Worm (Caenorhabditis elegans) whole organism, early embryonic: ENCODE measurements around the gene K10H10.9.
A peak's percentile ranks its signal among the peaks of the same experiment; 100 is the strongest.

Experiments
- B0310.2 ChIP-seq: sonication (generic microtip); optimal IDR thresholded peaks from 2 replicates; lab custom pipeline; 2016; ENCODE audit warnings: mild to moderate bottlenecking, missing genetic modification characterization, missing compliant biosample characterization
- F13C5.2 ChIP-seq: sonication (generic microtip); optimal IDR thresholded peaks from 2 replicates; lab custom pipeline; 2017; ENCODE audit warnings: mild to moderate bottlenecking, missing genetic modification characterization, inconsistent platforms, missing compliant biosample characterization
- aly-1 ChIP-seq: sonication (generic microtip); optimal IDR thresholded peaks from 2 replicates; lab custom pipeline; 2016; ENCODE audit warnings: missing genetic modification characterization, missing compliant biosample characterization
- ama-1 ChIP-seq: fragments of 150-350 bp; optimal IDR thresholded peaks from 2 replicates; lab custom pipeline; 2014
- ceh-13 ChIP-seq: fragments of 200-800 bp; sonication (Bioruptor generic); optimal IDR thresholded peaks from 2 replicates; lab custom pipeline; 2018; ENCODE audit warnings: mild to moderate bottlenecking, missing genetic modification characterization, missing compliant biosample characterization
- ceh-36 ChIP-seq: sonication (generic microtip); optimal IDR thresholded peaks from 2 replicates; lab custom pipeline; 2016; ENCODE audit warnings: missing genetic modification characterization, inconsistent platforms, missing compliant biosample characterization
- ets-7 ChIP-seq: sonication (generic microtip); optimal IDR thresholded peaks from 2 replicates; lab custom pipeline; 2016; ENCODE audit warnings: missing genotype, missing genetic modification characterization, missing compliant biosample characterization
- flt-1 ChIP-seq: fragments of 200-800 bp; sonication (Bioruptor generic); IDR thresholded peaks from 2 replicates; pipeline ENCODE4 v1.3.6; 2022; ENCODE audit warnings: missing genetic modification characterization, missing compliant biosample characterization
- hmbx-1 ChIP-seq: sonication (generic microtip); optimal IDR thresholded peaks from 2 replicates; lab custom pipeline; 2016; ENCODE audit warnings: mild to moderate bottlenecking, missing genetic modification characterization, missing compliant biosample characterization
- hmg-4 ChIP-seq: fragments of 200-800 bp; sonication (Bioruptor generic); optimal IDR thresholded peaks from 2 replicates; lab custom pipeline; 2018; ENCODE audit warnings: mild to moderate bottlenecking, missing genetic modification characterization, missing compliant biosample characterization
- hnd-1 ChIP-seq: sonication (generic microtip); optimal IDR thresholded peaks from 2 replicates; lab custom pipeline; 2016; ENCODE audit warnings: missing genetic modification characterization, missing compliant biosample characterization
- pes-1 ChIP-seq: fragments of 200-800 bp; sonication (Bioruptor generic); IDR thresholded peaks from 2 replicates; pipeline ENCODE4 v1.3.6; 2022; ENCODE audit warnings: missing genetic modification reagents, missing genetic modification characterization, missing compliant biosample characterization
- scrt-1 ChIP-seq: fragments of 200-800 bp; sonication (Bioruptor generic); IDR thresholded peaks from 2 replicates; pipeline ENCODE4 v1.3.6; 2022; ENCODE audit warnings: missing genetic modification characterization, missing compliant biosample characterization
- sea-1 ChIP-seq: fragments of 200-800 bp; sonication (Bioruptor generic); conservative IDR thresholded peaks from 2 replicates; pipeline ENCODE4 v1.3.6; 2022; ENCODE audit warnings: missing genetic modification characterization, missing compliant biosample characterization
- tbx-11 ChIP-seq: fragments of 200-800 bp; sonication (Bioruptor generic); IDR thresholded peaks from 2 replicates; pipeline ENCODE4 v1.3.6; 2022; ENCODE audit warnings: missing genetic modification characterization, missing compliant biosample characterization
- tbx-37 ChIP-seq: fragments of 200-800 bp; sonication (Bioruptor generic); conservative IDR thresholded peaks from 2 replicates; pipeline ENCODE4 v1.3.6; 2022; ENCODE audit warnings: missing genetic modification reagents, missing genetic modification characterization, missing compliant biosample characterization
- tra-4 ChIP-seq: sonication (generic microtip); optimal IDR thresholded peaks from 2 replicates; lab custom pipeline; 2017; ENCODE audit warnings: missing genetic modification characterization, missing compliant biosample characterization

K10H10.9 gene

DNA sequence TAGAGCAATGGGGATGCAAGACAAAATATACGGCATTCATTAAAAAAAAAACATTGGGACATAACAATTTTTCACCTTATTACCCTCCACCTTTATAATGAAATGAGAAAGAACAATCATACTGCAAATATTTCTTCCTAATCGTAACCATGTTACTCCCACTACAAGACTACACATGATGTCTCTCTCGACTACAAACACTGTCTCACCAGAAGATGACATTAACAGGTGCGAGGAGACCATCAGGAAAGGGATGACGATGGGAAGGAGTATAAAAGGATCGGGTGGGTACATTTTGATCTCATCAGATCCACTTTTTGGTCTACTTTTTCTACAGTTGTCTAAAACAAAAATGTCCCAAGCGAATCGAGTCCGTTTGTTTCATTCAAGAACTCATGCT lies 17.1 kb downstream of the K10H10.9 start, which contains the start of gene dhs-8:
dhs-8 (plus strand) TSS at position 179 of the 400 bp plus-strand sequence.
- no peak for TF ChIP-seq tbx-11 (GFP tag; lab: Robert Waterston, UW)
- TF ChIP-seq F13C5.2, result no peak
- no peak for TF ChIP-seq tbx-37 (GFP tag; lab: Robert Waterston, UW)
- TF ChIP-seq hmbx-1 (tag; lab: Kevin White, UChicago), result no peak
- TF ChIP-seq tra-4 (tag; lab: Kevin White, UChicago), result no peak
- TF ChIP-seq B0310.2 (tag; lab: Kevin White, UChicago), result no peak
- no peak for TF ChIP-seq scrt-1
- no peak for TF ChIP-seq ets-7 (tag; lab: Kevin White, UChicago)
- no peak for TF ChIP-seq aly-1 (tag; lab: Kevin White, UChicago)
- TF ChIP-seq flt-1 (GFP tag; lab: Robert Waterston, UW), result no peak
- no peak for TF ChIP-seq ceh-36 (tag; lab: Kevin White, UChicago)
- TF ChIP-seq hnd-1, result no peak
- TF ChIP-seq ama-1 (lab: Kevin White, UChicago), result no peak
- TF ChIP-seq hmg-4 (GFP tag; lab: Kevin White, UChicago), result no peak
- TF ChIP-seq pes-1 (GFP tag; lab: Robert Waterston, UW), result no peak
- TF ChIP-seq sea-1 (GFP tag; lab: Robert Waterston, UW), result no peak
- no peak for TF ChIP-seq ceh-13

DNA sequence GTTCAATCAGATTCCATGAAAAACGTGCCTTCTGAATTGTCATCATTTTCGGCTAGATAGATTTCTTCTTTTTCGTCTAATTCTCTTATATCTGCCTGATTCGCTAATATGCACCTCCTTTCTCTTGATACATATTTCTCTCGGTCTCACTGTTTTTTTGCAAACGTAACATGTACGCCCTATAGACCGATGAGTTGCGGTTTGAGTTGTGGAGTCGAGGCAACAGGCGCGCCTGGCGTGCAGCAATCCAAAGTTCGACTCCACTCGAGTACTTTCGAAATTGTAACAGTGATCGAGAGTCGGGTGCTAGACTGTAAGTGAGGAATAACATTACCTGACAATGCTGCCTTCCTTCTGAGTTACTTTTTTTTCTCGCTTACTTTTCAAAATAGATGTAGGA lies 18.1 kb downstream of the K10H10.9 start:
- TF ChIP-seq tra-4 (tag; lab: Kevin White, UChicago) (peak; percentile 86), F13C5.2 (peak; percentile 90), flt-1 (GFP tag; lab: Robert Waterston, UW) (peak; percentile 91), aly-1 (tag; lab: Kevin White, UChicago) (peak; percentile 97), scrt-1 (peak; percentile 91), hmbx-1 (tag; lab: Kevin White, UChicago) (peak; percentile 87), tbx-11 (GFP tag; lab: Robert Waterston, UW) (peak; percentile 90), B0310.2 (tag; lab: Kevin White, UChicago) (peak; percentile 84), ama-1 (lab: Kevin White, UChicago) (no peak), sea-1 (GFP tag; lab: Robert Waterston, UW) (peak; percentile 92), ets-7 (tag; lab: Kevin White, UChicago) (peak; percentile 80), hmg-4 (GFP tag; lab: Kevin White, UChicago) (peak; percentile 98), pes-1 (GFP tag; lab: Robert Waterston, UW) (peak; percentile 93), tbx-37 (GFP tag; lab: Robert Waterston, UW) (peak; percentile 48; the same call in 1 of the 2 replicates), hnd-1 (peak; percentile 95), ceh-13 (peak; percentile 89), ceh-36 (tag; lab: Kevin White, UChicago) (peak; percentile 93)

DNA sequence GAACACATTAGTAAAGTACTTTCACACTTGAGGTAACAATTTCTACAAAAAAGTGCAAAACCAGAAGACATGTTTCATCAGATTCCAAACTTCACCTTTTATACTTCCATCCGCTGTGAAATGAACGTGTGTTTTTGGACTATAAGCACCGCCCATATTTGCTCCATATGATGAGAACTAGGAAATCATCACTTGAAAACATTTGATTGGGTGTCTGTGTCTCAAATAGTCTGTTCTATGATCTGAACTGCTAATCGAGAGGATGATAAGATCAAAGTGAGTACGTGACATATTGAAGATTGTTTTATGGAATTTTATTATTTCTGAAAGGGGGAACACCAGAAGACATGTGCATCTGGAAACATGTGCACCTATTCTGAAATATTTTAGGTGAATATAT lies 19.6 kb downstream of the K10H10.9 start:
- TF ChIP-seq B0310.2 (tag; lab: Kevin White, UChicago) (no peak), sea-1 (GFP tag; lab: Robert Waterston, UW) (no peak), pes-1 (GFP tag; lab: Robert Waterston, UW) (no peak), hnd-1 (no peak), hmbx-1 (tag; lab: Kevin White, UChicago) (no peak), ceh-36 (tag; lab: Kevin White, UChicago) (no peak), tra-4 (tag; lab: Kevin White, UChicago) (no peak), ceh-13 (no peak), scrt-1 (no peak), ets-7 (tag; lab: Kevin White, UChicago) (no peak), F13C5.2 (no peak), tbx-37 (GFP tag; lab: Robert Waterston, UW) (no peak), tbx-11 (GFP tag; lab: Robert Waterston, UW) (no peak), aly-1 (tag; lab: Kevin White, UChicago) (no peak), hmg-4 (GFP tag; lab: Kevin White, UChicago) (no peak), flt-1 (GFP tag; lab: Robert Waterston, UW) (no peak), ama-1 (lab: Kevin White, UChicago) (no peak)

DNA sequence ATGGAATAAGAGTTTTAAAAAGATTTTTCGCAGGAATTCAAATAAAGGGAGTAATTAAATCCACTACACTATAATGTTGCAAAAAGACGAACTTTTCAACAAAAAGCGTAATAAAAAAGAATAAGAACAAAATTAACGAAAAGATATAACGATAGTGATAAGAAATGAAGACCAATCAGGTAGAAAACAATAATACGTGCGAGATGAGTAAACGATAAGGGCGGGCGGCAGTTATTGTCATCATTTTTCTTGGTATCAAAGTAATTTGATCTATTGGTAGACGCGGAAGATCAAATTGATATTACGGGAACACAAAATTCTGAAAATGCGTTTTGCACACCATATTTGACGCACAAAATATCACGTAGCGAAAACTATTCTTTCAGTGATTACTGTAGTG lies 20.5 kb downstream of the K10H10.9 start:
- no peak for TF ChIP-seq flt-1 (GFP tag; lab: Robert Waterston, UW)
- TF ChIP-seq tbx-11 (GFP tag; lab: Robert Waterston, UW), result no peak
- no peak for TF ChIP-seq aly-1 (tag; lab: Kevin White, UChicago)
- TF ChIP-seq ceh-36 (tag; lab: Kevin White, UChicago), result no peak
- TF ChIP-seq scrt-1, result no peak
- no peak for TF ChIP-seq hnd-1
- TF ChIP-seq ceh-13, result no peak
- TF ChIP-seq hmbx-1 (tag; lab: Kevin White, UChicago), result no peak
- TF ChIP-seq tbx-37 (GFP tag; lab: Robert Waterston, UW), result no peak
- no peak for TF ChIP-seq pes-1 (GFP tag; lab: Robert Waterston, UW)
- TF ChIP-seq tra-4 (tag; lab: Kevin White, UChicago), result no peak
- TF ChIP-seq hmg-4 (GFP tag; lab: Kevin White, UChicago), result no peak
- no peak for TF ChIP-seq B0310.2 (tag; lab: Kevin White, UChicago)
- TF ChIP-seq ets-7 (tag; lab: Kevin White, UChicago), result no peak
- no peak for TF ChIP-seq F13C5.2
- TF ChIP-seq ama-1 (lab: Kevin White, UChicago), result no peak

DNA sequence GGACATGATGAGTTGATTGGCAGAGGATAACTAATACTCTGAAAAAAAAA lies 20.7 kb downstream of the K10H10.9 start, which contains the start of gene cysl-2:
cysl-2 (minus strand) TSS at position 38 of the 50 bp plus-strand sequence.
- TF ChIP-seq sea-1 (GFP tag; lab: Robert Waterston, UW) (no peak), ceh-36 (tag; lab: Kevin White, UChicago) (no peak), scrt-1 (no peak), hnd-1 (no peak), B0310.2 (tag; lab: Kevin White, UChicago) (no peak), tbx-37 (GFP tag; lab: Robert Waterston, UW) (no peak), ama-1 (lab: Kevin White, UChicago) (no peak), tra-4 (tag; lab: Kevin White, UChicago) (no peak), tbx-11 (GFP tag; lab: Robert Waterston, UW) (no peak), F13C5.2 (no peak), pes-1 (GFP tag; lab: Robert Waterston, UW) (no peak), aly-1 (tag; lab: Kevin White, UChicago) (no peak), flt-1 (GFP tag; lab: Robert Waterston, UW) (no peak), ceh-13 (no peak), ets-7 (tag; lab: Kevin White, UChicago) (no peak), hmbx-1 (tag; lab: Kevin White, UChicago) (no peak)

DNA sequence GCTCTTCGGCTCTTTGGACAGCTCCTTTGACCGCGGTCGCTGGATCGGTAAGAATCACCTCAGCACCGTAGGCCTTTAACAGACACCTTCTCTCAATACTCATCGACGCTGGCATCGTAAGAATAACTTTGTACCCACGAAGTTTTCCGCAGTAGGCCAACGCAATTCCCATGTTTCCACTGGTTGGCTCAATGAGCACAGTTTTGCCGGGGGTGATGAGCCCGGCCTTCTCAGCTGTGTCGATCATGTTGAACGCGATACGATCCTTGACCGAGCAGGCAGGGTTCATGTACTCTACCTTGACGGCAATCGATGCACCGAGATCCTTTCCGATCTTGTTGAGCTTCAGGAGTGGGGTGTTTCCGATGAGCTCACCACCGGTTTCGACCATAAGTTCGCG lies 20.9 kb downstream of the K10H10.9 start:
- TF ChIP-seq tbx-11 (GFP tag; lab: Robert Waterston, UW) (no peak), hmg-4 (GFP tag; lab: Kevin White, UChicago) (no peak), hmbx-1 (tag; lab: Kevin White, UChicago) (no peak)
